Worm (Caenorhabditis elegans) whole organism, young adult: ENCODE data around the gene ugt-14.

Source experiments
- B0035.1 ChIP-seq: sonication (generic microtip); optimal IDR thresholded peaks from 2 replicates; lab custom pipeline; 2016; ENCODE audit warnings: missing genetic modification characterization, mild to moderate bottlenecking, missing compliant biosample characterization, missing genotype, missing genetic modification reagents
- B0336.3 ChIP-seq: fragments of 200-800 bp; sonication (Bioruptor generic); IDR thresholded peaks from 2 replicates; pipeline ENCODE4 v1.3.6; 2022; ENCODE audit warnings: missing genetic modification characterization, missing compliant biosample characterization
- F10E7.11 ChIP-seq: sonication (generic microtip); optimal IDR thresholded peaks from 2 replicates; lab custom pipeline; 2017; ENCODE audit warnings: mild to moderate bottlenecking, missing genetic modification characterization, moderate library complexity, missing compliant biosample characterization
- F23B12.7 ChIP-seq: sonication (generic microtip); optimal IDR thresholded peaks from 2 replicates; lab custom pipeline; 2017; ENCODE audit warnings: missing genetic modification characterization, mild to moderate bottlenecking, missing compliant biosample characterization, antibody characterized with exemption, moderate library complexity; ENCODE audit not compliant: insufficient read depth
- F39B2.1 ChIP-seq: fragments of 200-800 bp; sonication (Bioruptor generic); IDR thresholded peaks from 2 replicates; pipeline ENCODE4 v1.3.6; 2022; ENCODE audit warnings: missing genetic modification reagents, missing genetic modification characterization, missing compliant biosample characterization
- K12H6.12 ChIP-seq: fragments of 200-800 bp; sonication (Bioruptor generic); optimal IDR thresholded peaks from 2 replicates; lab custom pipeline; 2018; ENCODE audit warnings: mild to moderate bottlenecking, missing genetic modification characterization, missing compliant biosample characterization
- T07F8.4 ChIP-seq: sonication (generic microtip); optimal IDR thresholded peaks from 2 replicates; lab custom pipeline; 2016; ENCODE audit warnings: mild to moderate bottlenecking, missing genetic modification characterization, moderate library complexity, missing compliant biosample characterization
- Y53F4B.3 ChIP-seq: fragments of 200-800 bp; sonication (Bioruptor generic); IDR thresholded peaks from 2 replicates; pipeline ENCODE4 v1.3.6; 2022; ENCODE audit warnings: missing genetic modification reagents, missing genetic modification characterization, missing compliant biosample characterization
- Y67H2A.10 ChIP-seq: fragments of 200-800 bp; sonication (Bioruptor generic); conservative IDR thresholded peaks from 2 replicates; pipeline ENCODE4 v1.3.6; 2022; ENCODE audit warnings: missing genetic modification reagents, missing genetic modification characterization, missing compliant biosample characterization
- attf-3 ChIP-seq: fragments of 200-800 bp; sonication (Bioruptor generic); conservative IDR thresholded peaks from 2 replicates; pipeline ENCODE4 v1.3.6; 2022; ENCODE audit warnings: missing genetic modification reagents, missing genetic modification characterization, missing compliant biosample characterization
- ceh-27 ChIP-seq: fragments of 200-800 bp; sonication (Bioruptor generic); optimal IDR thresholded peaks from 2 replicates; lab custom pipeline; 2018; ENCODE audit warnings: mild to moderate bottlenecking, missing genetic modification characterization, moderate library complexity, missing compliant biosample characterization
- ceh-58 ChIP-seq: fragments of 200-800 bp; sonication (Bioruptor generic); IDR thresholded peaks from 2 replicates; pipeline ENCODE4 v1.3.6; 2022; ENCODE audit warnings: missing genetic modification characterization, missing compliant biosample characterization
- ceh-91 ChIP-seq: fragments of 200-800 bp; sonication (Bioruptor generic); IDR thresholded peaks from 2 replicates; pipeline ENCODE4 v1.3.6; 2022; ENCODE audit warnings: missing genetic modification reagents, missing genetic modification characterization, missing compliant biosample characterization
- chd-7 ChIP-seq: sonication (generic microtip); optimal IDR thresholded peaks from 2 replicates; lab custom pipeline; 2016; ENCODE audit warnings: mild to moderate bottlenecking, missing genetic modification characterization, moderate library complexity, missing compliant biosample characterization
- die-1 ChIP-seq: sonication (generic microtip); optimal IDR thresholded peaks from 2 replicates; lab custom pipeline; 2016; ENCODE audit warnings: missing genotype, mild to moderate bottlenecking, missing genetic modification characterization, missing compliant biosample characterization
- efl-1 ChIP-seq: fragments of 150-350 bp; optimal IDR thresholded peaks from 2 replicates; lab custom pipeline; 2014; ENCODE audit warnings: missing biosample characterization, missing genetic modification reagents, missing genetic modification characterization
- egrh-3 ChIP-seq: fragments of 200-800 bp; sonication (Bioruptor generic); IDR thresholded peaks from 2 replicates; pipeline ENCODE4 v1.3.6; 2022; ENCODE audit warnings: missing genetic modification reagents, missing genetic modification characterization, missing compliant biosample characterization
- ekl-4 ChIP-seq: fragments of 200-800 bp; sonication (Bioruptor generic); IDR thresholded peaks from 2 replicates; pipeline ENCODE4 v1.3.6; 2022; ENCODE audit warnings: missing genetic modification reagents, missing genetic modification characterization, missing compliant biosample characterization
- hlh-12 ChIP-seq: sonication (generic microtip); optimal IDR thresholded peaks from 2 replicates; lab custom pipeline; 2016; ENCODE audit warnings: missing genetic modification characterization, missing compliant biosample characterization
- hlh-26 ChIP-seq: fragments of 200-800 bp; sonication (Bioruptor generic); conservative IDR thresholded peaks from 2 replicates; pipeline ENCODE4 v1.3.6; 2022; ENCODE audit warnings: missing genetic modification reagents, missing genetic modification characterization, missing compliant biosample characterization
- hrde-1 ChIP-seq: sonication (generic microtip); optimal IDR thresholded peaks from 2 replicates; lab custom pipeline; 2016; ENCODE audit warnings: missing genetic modification characterization, mild to moderate bottlenecking, missing compliant biosample characterization, moderate library complexity, missing genotype, missing genetic modification reagents, borderline replicate concordance
- hsf-1 ChIP-seq: fragments of 200-800 bp; sonication (Bioruptor generic); IDR thresholded peaks from 2 replicates; pipeline ENCODE4 v1.3.6; 2022; ENCODE audit warnings: missing genetic modification reagents, missing genetic modification characterization, missing compliant biosample characterization
- lag-1 ChIP-seq: fragments of 200-800 bp; sonication (Bioruptor generic); IDR thresholded peaks from 2 replicates; pipeline ENCODE4 v1.3.6; 2022; ENCODE audit warnings: missing genetic modification reagents, missing genetic modification characterization, missing compliant biosample characterization
- let-526 ChIP-seq: fragments of 200-800 bp; sonication (Bioruptor generic); IDR thresholded peaks from 2 replicates; pipeline ENCODE4 v1.3.6; 2022; ENCODE audit warnings: missing genetic modification reagents, missing genetic modification characterization, missing compliant biosample characterization
- let-607 ChIP-seq, 2 experiments: fragments of 200-800 bp in 1 of 2; sonication (Bioruptor generic) in 1 of 2; sonication (generic microtip) in 1 of 2; optimal IDR thresholded peaks; 2 replicates each; lab custom pipeline; 2016 to 2018; ENCODE audit warnings: mild to moderate bottlenecking in 2 of 2, missing compliant biosample characterization in 2 of 2, missing genetic modification characterization in 2 of 2, moderate library complexity in 2 of 2, missing genotype in 1 of 2
- lin-26 ChIP-seq: fragments of 200-800 bp; sonication (Bioruptor generic); IDR thresholded peaks from 2 replicates; pipeline ENCODE4 v1.3.6; 2022; ENCODE audit warnings: missing genetic modification reagents, missing genetic modification characterization, missing compliant biosample characterization
- lir-1 ChIP-seq: fragments of 200-800 bp; sonication (Bioruptor generic); conservative IDR thresholded peaks from 2 replicates; pipeline ENCODE4 v1.3.6; 2022; ENCODE audit warnings: missing genetic modification reagents, missing genetic modification characterization, missing compliant biosample characterization
- lsy-27 ChIP-seq: sonication (generic microtip); optimal IDR thresholded peaks from 2 replicates; lab custom pipeline; 2017; ENCODE audit warnings: missing genetic modification characterization, mild to moderate bottlenecking, missing compliant biosample characterization, antibody characterized with exemption, missing genotype, borderline replicate concordance; ENCODE audit not compliant: insufficient read depth
- mel-28 ChIP-seq: sonication (generic microtip); optimal IDR thresholded peaks from 2 replicates; lab custom pipeline; 2016; ENCODE audit warnings: borderline replicate concordance, mild to moderate bottlenecking, missing genetic modification characterization, missing compliant biosample characterization
- mes-4 ChIP-seq: sonication (generic microtip); optimal IDR thresholded peaks from 2 replicates; lab custom pipeline; 2016; ENCODE audit warnings: missing genotype, missing genetic modification characterization, missing compliant biosample characterization
- mxl-1 ChIP-seq: sonication (generic microtip); optimal IDR thresholded peaks from 2 replicates; lab custom pipeline; 2016; ENCODE audit warnings: missing genetic modification characterization, missing compliant biosample characterization
- nfya-2 ChIP-seq: fragments of 200-800 bp; sonication (Bioruptor generic); IDR thresholded peaks from 2 replicates; pipeline ENCODE4 v1.3.6; 2022; ENCODE audit warnings: missing genetic modification reagents, missing genetic modification characterization, missing compliant biosample characterization
- nfyb-1 ChIP-seq: fragments of 200-800 bp; sonication (Bioruptor generic); IDR thresholded peaks from 2 replicates; pipeline ENCODE4 v1.3.6; 2022; ENCODE audit warnings: missing genetic modification reagents, missing genetic modification characterization, missing compliant biosample characterization
- nhr-120 ChIP-seq: fragments of 200-800 bp; sonication (Bioruptor generic); IDR thresholded peaks from 2 replicates; pipeline ENCODE4 v1.3.6; 2022; ENCODE audit warnings: missing genetic modification characterization, missing compliant biosample characterization
- nhr-27 ChIP-seq: fragments of 200-800 bp; sonication (Bioruptor generic); optimal IDR thresholded peaks from 2 replicates; lab custom pipeline; 2018; ENCODE audit warnings: mild to moderate bottlenecking, missing genetic modification characterization, moderate library complexity, missing compliant biosample characterization
- nhr-90 ChIP-seq: sonication (generic microtip); optimal IDR thresholded peaks from 2 replicates; lab custom pipeline; 2016; ENCODE audit warnings: missing genotype, mild to moderate bottlenecking, missing genetic modification characterization, missing compliant biosample characterization
- rec-8 ChIP-seq, 2 experiments: sonication (generic microtip); optimal IDR thresholded peaks; 2 replicates each; lab custom pipeline; 2016; ENCODE audit warnings: mild to moderate bottlenecking in 2 of 2, missing genetic modification characterization in 2 of 2, missing genetic modification reagents in 2 of 2, missing genotype in 2 of 2, missing biosample characterization in 1 of 2, missing compliant biosample characterization in 1 of 2, moderate library complexity in 1 of 2
- snpc-3.4 ChIP-seq: sonication (generic microtip); optimal IDR thresholded peaks from 2 replicates; lab custom pipeline; 2017; ENCODE audit warnings: missing genetic modification characterization, mild to moderate bottlenecking, missing compliant biosample characterization, antibody characterized with exemption, moderate library complexity, missing genotype, missing genetic modification reagents
- somi-1 ChIP-seq: fragments of 200-800 bp; sonication (Bioruptor generic); optimal IDR thresholded peaks from 2 replicates; lab custom pipeline; 2018; ENCODE audit warnings: mild to moderate bottlenecking, missing genetic modification characterization, missing compliant biosample characterization
- tlf-1 ChIP-seq: fragments of 200-800 bp; sonication (Bioruptor generic); optimal IDR thresholded peaks from 2 replicates; lab custom pipeline; 2018; ENCODE audit warnings: mild to moderate bottlenecking, missing genetic modification characterization, missing compliant biosample characterization
- unc-62 ChIP-seq: fragments of 150-350 bp; optimal IDR thresholded peaks from 2 replicates; lab custom pipeline; 2014; ENCODE audit warnings: missing biosample characterization, missing genetic modification reagents, missing genetic modification characterization
- xnd-1 ChIP-seq: sonication (generic microtip); optimal IDR thresholded peaks from 2 replicates; lab custom pipeline; 2016; ENCODE audit warnings: missing genotype, missing genetic modification reagents, missing genetic modification characterization, missing compliant biosample characterization
- zfh-2 ChIP-seq: fragments of 200-800 bp; sonication (Bioruptor generic); conservative IDR thresholded peaks from 2 replicates; pipeline ENCODE4 v1.3.6; 2022; ENCODE audit warnings: missing genetic modification reagents, missing genetic modification characterization, missing compliant biosample characterization
- zim-3 ChIP-seq: sonication (generic microtip); optimal IDR thresholded peaks from 2 replicates; lab custom pipeline; 2017; ENCODE audit warnings: mild to moderate bottlenecking, missing genetic modification characterization, moderate library complexity, missing compliant biosample characterization
- ztf-26 ChIP-seq: sonication (generic microtip); optimal IDR thresholded peaks from 2 replicates; lab custom pipeline; 2017; ENCODE audit warnings: missing genetic modification characterization, missing compliant biosample characterization

The ugt-14 gene

ce11 chrV:4870627-4871026 is 35.4 kb upstream of the ugt-14 start:
- no peak for TF ChIP-seq die-1 (tag; lab: Kevin White, UChicago)
- TF ChIP-seq ceh-58 (GFP tag; lab: Robert Waterston, UW) = no peak
- TF ChIP-seq zim-3 (tag; lab: Kevin White, UChicago) = no peak
- no peak for TF ChIP-seq egrh-3 (GFP tag; lab: Robert Waterston, UW)
- no peak for TF ChIP-seq F23B12.7
- no peak for TF ChIP-seq hlh-26 (GFP tag; lab: Robert Waterston, UW)
- no peak for TF ChIP-seq chd-7
- no peak for TF ChIP-seq lsy-27 (tag; lab: Kevin White, UChicago)
- no peak for TF ChIP-seq rec-8 (tag; optimal IDR thresholded peaks at IDR 0.05; lab: Kevin White, UChicago)
- no peak for TF ChIP-seq F10E7.11
- TF ChIP-seq ekl-4 (GFP tag; lab: Robert Waterston, UW) = no peak
- no peak for TF ChIP-seq Y67H2A.10 (GFP tag; lab: Robert Waterston, UW)
- TF ChIP-seq attf-3 (GFP tag; lab: Robert Waterston, UW) = no peak
- TF ChIP-seq B0336.3 (GFP tag; lab: Robert Waterston, UW) = no peak
- TF ChIP-seq nfyb-1 = no peak
- no peak for TF ChIP-seq unc-62

ce11 chrV:4871992-4872391 is 34.1 kb upstream of the ugt-14 start, which contains the start of gene srd-33:
Gene srd-33 (plus strand): TSS chrV:4872292.
- TF ChIP-seq unc-62 (no peak), efl-1 (GFP tag; lab: Kevin White, UChicago) (no peak), Y53F4B.3 (GFP tag; lab: Robert Waterston, UW) (no peak), let-526 (GFP tag; lab: Robert Waterston, UW) (no peak), let-607 (tag; optimal IDR thresholded peaks at IDR 0.05; lab: Kevin White, UChicago) (no peak), lir-1 (GFP tag; lab: Robert Waterston, UW) (no peak), hlh-12 (tag; lab: Kevin White, UChicago) (no peak)

ce11 chrV:4877587-4877986 is 28.5 kb upstream of the ugt-14 start, which contains the start of gene T19H12.6:
Gene T19H12.6 (minus strand): TSS chrV:4877687.
- TF ChIP-seq nfya-2 (GFP tag; lab: Robert Waterston, UW) (no peak), F39B2.1 (GFP tag; lab: Robert Waterston, UW) (no peak), snpc-3.4 (tag; lab: Kevin White, UChicago) (no peak), mxl-1 (tag; lab: Kevin White, UChicago) (no peak), tlf-1 (no peak), K12H6.12 (tag; lab: Kevin White, UChicago) (no peak), lag-1 (GFP tag; lab: Robert Waterston, UW) (no peak), somi-1 (no peak), nhr-27 (no peak), nhr-90 (no peak), lin-26 (no peak)

ce11 chrV:4879251-4879650 is 26.8 kb upstream of the ugt-14 start, which contains the start of gene T19H12.15:
Gene T19H12.15 (minus strand): TSS chrV:4879351.
- TF ChIP-seq ztf-26 (tag; lab: Kevin White, UChicago) (no peak), zfh-2 (GFP tag; lab: Robert Waterston, UW) (no peak), ceh-27 (GFP tag; lab: Kevin White, UChicago) (no peak), lsy-27 (tag; lab: Kevin White, UChicago) (no peak), B0035.1 (tag; lab: Kevin White, UChicago) (no peak), hlh-26 (GFP tag; lab: Robert Waterston, UW) (no peak), lin-26 (no peak), K12H6.12 (tag; lab: Kevin White, UChicago) (no peak), T07F8.4 (no peak), hsf-1 (GFP tag; lab: Robert Waterston, UW) (no peak), ceh-91 (GFP tag; lab: Robert Waterston, UW) (no peak), nhr-120 (GFP tag; lab: Robert Waterston, UW) (no peak), mel-28 (tag; lab: Kevin White, UChicago) (no peak), mes-4 (no peak), xnd-1 (tag; lab: Kevin White, UChicago) (no peak), hrde-1 (tag; lab: Kevin White, UChicago) (no peak), attf-3 (GFP tag; lab: Robert Waterston, UW) (no peak)
